Fruit fly (Drosophila melanogaster) whole organism, embryonic: ENCODE data around the gene Vps52.

Experiments used
- BtbVII ChIP-seq: fragments of 200-800 bp; sonication (Bioruptor generic); optimal IDR thresholded peaks from 3 replicates; lab custom pipeline; 2017; ENCODE audit warnings: missing biosample characterization, mild to moderate bottlenecking, missing genetic modification characterization
- CG12659 ChIP-seq: fragments of 200-800 bp; sonication (Bioruptor generic); optimal IDR thresholded peaks from 3 replicates; lab custom pipeline; 2017; ENCODE audit warnings: mild to moderate bottlenecking, missing biosample characterization, missing genetic modification reagents, missing genetic modification characterization
- CG12744 ChIP-seq: fragments of 200-800 bp; sonication (Bioruptor generic); optimal IDR thresholded peaks from 2 replicates; lab custom pipeline; 2016; ENCODE audit warnings: missing biosample characterization, missing genetic modification characterization
- CG12942 ChIP-seq: fragments of 200-800 bp; sonication (Bioruptor generic); optimal IDR thresholded peaks from 3 replicates; lab custom pipeline; 2016; ENCODE audit warnings: missing biosample characterization, missing genetic modification characterization
- CG13424 ChIP-seq: fragments of 200-800 bp; sonication (Bioruptor generic); optimal IDR thresholded peaks from 2 replicates; lab custom pipeline; 2019; ENCODE audit warnings: missing biosample characterization, mild to moderate bottlenecking, missing genetic modification characterization, moderate library complexity
- CG1602 ChIP-seq: fragments of 200-800 bp; sonication (Bioruptor generic); optimal IDR thresholded peaks from 3 replicates; lab custom pipeline; 2016; ENCODE audit warnings: missing biosample characterization, missing genetic modification characterization
- CG17829 ChIP-seq: fragments of 200-800 bp; optimal IDR thresholded peaks from 2 replicates; lab custom pipeline; 2019; ENCODE audit warnings: missing biosample characterization, mild to moderate bottlenecking, missing genetic modification characterization, moderate library complexity
- CG1832 ChIP-seq: fragments of 200-800 bp; sonication (Bioruptor generic); optimal IDR thresholded peaks from 2 replicates; lab custom pipeline; 2017; ENCODE audit warnings: missing biosample characterization, mild to moderate bottlenecking, missing genetic modification characterization, inconsistent platforms
- CG18619 ChIP-seq: fragments of 200-800 bp; sonication (Bioruptor generic); optimal IDR thresholded peaks from 3 replicates; lab custom pipeline; 2017; ENCODE audit warnings: missing biosample characterization, mild to moderate bottlenecking, missing genetic modification characterization
- CG2129 ChIP-seq: fragments of 200-800 bp; sonication (Bioruptor generic); IDR thresholded peaks from 2 replicates; pipeline ENCODE4 v1.3.6; 2022; ENCODE audit warnings: missing biosample characterization, missing genetic modification characterization; ENCODE audit not compliant: partially characterized antibody
- CG3407 ChIP-seq: fragments of 200-800 bp; sonication (Bioruptor generic); optimal IDR thresholded peaks from 2 replicates; lab custom pipeline; 2018; ENCODE audit warnings: missing biosample characterization, mild to moderate bottlenecking, missing genetic modification characterization
- CG4360 ChIP-seq: fragments of 200-800 bp; sonication (Bioruptor generic); IDR thresholded peaks from 2 replicates; pipeline ENCODE4 v1.3.6; 2022; ENCODE audit warnings: missing biosample characterization, missing genetic modification characterization
- CG4404 ChIP-seq: fragments of 200-800 bp; sonication (Bioruptor generic); IDR thresholded peaks from 2 replicates; pipeline ENCODE4 v1.3.6; 2022; ENCODE audit warnings: missing biosample characterization, missing genetic modification characterization
- CG4730 ChIP-seq: fragments of 200-800 bp; sonication (Bioruptor generic); IDR thresholded peaks from 2 replicates; pipeline ENCODE4 v1.3.6; 2022; ENCODE audit warnings: missing biosample characterization, missing genetic modification characterization
- CG4820 ChIP-seq: fragments of 200-800 bp; sonication (Bioruptor generic); optimal IDR thresholded peaks from 3 replicates; lab custom pipeline; 2016; ENCODE audit warnings: missing biosample characterization, missing genetic modification characterization
- CG5180 ChIP-seq: fragments of 200-800 bp; sonication (Bioruptor generic); optimal IDR thresholded peaks from 3 replicates; lab custom pipeline; 2017; ENCODE audit warnings: missing biosample characterization, missing genetic modification characterization, mild to moderate bottlenecking, moderate library complexity, missing genetic modification reagents
- CG6272 ChIP-seq: fragments of 200-800 bp; sonication (Bioruptor generic); IDR thresholded peaks from 2 replicates; pipeline ENCODE4 v1.3.6; 2022; ENCODE audit warnings: missing biosample characterization, missing genetic modification characterization
- CG8388 ChIP-seq: fragments of 200-800 bp; sonication (Bioruptor generic); optimal IDR thresholded peaks from 2 replicates; lab custom pipeline; 2019; ENCODE audit warnings: missing biosample characterization, mild to moderate bottlenecking, missing genetic modification characterization, moderate library complexity
- CG8478 ChIP-seq: fragments of >200 bp; optimal IDR thresholded peaks from 2 replicates; lab custom pipeline; 2018
- Deaf1 ChIP-seq: fragments of 200-800 bp; optimal IDR thresholded peaks from 3 replicates; lab custom pipeline; 2019; ENCODE audit warnings: missing biosample characterization, mild to moderate bottlenecking, missing genetic modification characterization, moderate library complexity
- Doc3 ChIP-seq: fragments of 200-800 bp; sonication (Bioruptor generic); IDR thresholded peaks from 3 replicates; pipeline ENCODE4 v1.3.6; 2022; ENCODE audit warnings: missing biosample characterization, missing genetic modification characterization; ENCODE audit not compliant: partially characterized antibody
- Dref ChIP-seq: fragments of 200-800 bp; sonication (Bioruptor generic); IDR thresholded peaks from 2 replicates; pipeline ENCODE4 v1.3.6; 2022; ENCODE audit warnings: missing biosample characterization, missing genetic modification characterization
- H15 ChIP-seq: fragments of 200-800 bp; sonication (Bioruptor generic); IDR thresholded peaks from 3 replicates; pipeline ENCODE4 v1.3.6; 2022; ENCODE audit warnings: missing biosample characterization, missing genetic modification characterization
- H2.0 ChIP-seq: fragments of 200-800 bp; sonication (Bioruptor generic); IDR thresholded peaks from 2 replicates; pipeline ENCODE4 v1.3.6; 2022; ENCODE audit warnings: missing biosample characterization, missing genetic modification characterization
- Hr3 ChIP-seq: fragments of 200-800 bp; sonication (Bioruptor generic); optimal IDR thresholded peaks from 3 replicates; lab custom pipeline; 2016; ENCODE audit warnings: missing biosample characterization, missing genetic modification characterization
- Hr39 ChIP-seq: fragments of >200 bp; optimal IDR thresholded peaks from 2 replicates; lab custom pipeline; 2017
- Lim3 ChIP-seq: fragments of 200-800 bp; sonication (Bioruptor generic); IDR thresholded peaks from 2 replicates; pipeline ENCODE4 v1.3.6; 2022; ENCODE audit warnings: missing biosample characterization, missing genetic modification characterization
- MBD-R2 ChIP-seq: fragments of 200-800 bp; sonication (Bioruptor generic); IDR thresholded peaks from 2 replicates; pipeline ENCODE4 v1.3.6; 2022; ENCODE audit warnings: missing biosample characterization, missing genetic modification characterization
- Nf-YA ChIP-seq: fragments of 200-800 bp; sonication (Bioruptor generic); IDR thresholded peaks from 2 replicates; pipeline ENCODE4 v1.3.6; 2022; ENCODE audit warnings: missing biosample characterization, missing genetic modification characterization
- Opbp ChIP-seq: fragments of 200-800 bp; sonication (Bioruptor generic); IDR thresholded peaks from 3 replicates; pipeline ENCODE4 v1.3.6; 2022; ENCODE audit warnings: missing biosample characterization, missing genetic modification characterization; ENCODE audit not compliant: partially characterized antibody
- Sry-δ ChIP-seq: fragments of 200-800 bp; sonication (Bioruptor generic); optimal IDR thresholded peaks from 2 replicates; lab custom pipeline; 2016; ENCODE audit warnings: missing biosample characterization, missing genetic modification characterization
- Usf ChIP-seq: fragments of 200-800 bp; sonication (Bioruptor generic); optimal IDR thresholded peaks from 2 replicates; lab custom pipeline; 2017; ENCODE audit warnings: missing genotype, missing biosample characterization, missing genetic modification characterization
- Xrp1 ChIP-seq: fragments of 200-800 bp; sonication (Bioruptor generic); IDR thresholded peaks from 2 replicates; pipeline ENCODE4 v1.3.6; 2022; ENCODE audit warnings: missing biosample characterization, missing genetic modification characterization
- YL-1 ChIP-seq: fragments of 200-800 bp; sonication (Bioruptor generic); optimal IDR thresholded peaks from 3 replicates; lab custom pipeline; 2017; ENCODE audit warnings: missing biosample characterization, mild to moderate bottlenecking, missing genetic modification characterization
- ab ChIP-seq: fragments of 200-800 bp; sonication (Bioruptor generic); optimal IDR thresholded peaks from 2 replicates; lab custom pipeline; 2016; ENCODE audit warnings: missing biosample characterization, missing genetic modification characterization
- amos ChIP-seq: fragments of 200-800 bp; sonication (Bioruptor generic); IDR thresholded peaks from 2 replicates; pipeline ENCODE4 v1.3.6; 2022; ENCODE audit warnings: missing biosample characterization, missing genetic modification characterization; ENCODE audit not compliant: partially characterized antibody
- crol ChIP-seq: fragments of 200-800 bp; sonication (Bioruptor generic); IDR thresholded peaks from 2 replicates; pipeline ENCODE4 v1.3.6; 2022; ENCODE audit warnings: missing biosample characterization, missing genetic modification characterization
- dati ChIP-seq: fragments of 200-800 bp; sonication (Bioruptor generic); IDR thresholded peaks from 2 replicates; pipeline ENCODE4 v1.3.6; 2022; ENCODE audit warnings: missing biosample characterization, missing genetic modification characterization
- disco-r ChIP-seq: fragments of 200-800 bp; sonication (Bioruptor generic); optimal IDR thresholded peaks from 2 replicates; lab custom pipeline; 2016; ENCODE audit warnings: missing biosample characterization, missing genetic modification characterization
- grau ChIP-seq: fragments of 200-800 bp; optimal IDR thresholded peaks from 3 replicates; lab custom pipeline; 2019; ENCODE audit warnings: missing biosample characterization, mild to moderate bottlenecking, missing genetic modification characterization, moderate library complexity
- grn ChIP-seq: fragments of 200-800 bp; sonication (Bioruptor generic); optimal IDR thresholded peaks from 3 replicates; lab custom pipeline; 2017; ENCODE audit warnings: missing biosample characterization, missing genetic modification characterization
- lbe ChIP-seq: fragments of 200-800 bp; sonication (Bioruptor generic); optimal IDR thresholded peaks from 2 replicates; lab custom pipeline; 2016; ENCODE audit warnings: missing biosample characterization, mild to moderate bottlenecking, missing genetic modification characterization
- nerfin-2 ChIP-seq: fragments of 200-800 bp; sonication (Bioruptor generic); IDR thresholded peaks from 2 replicates; pipeline ENCODE4 v1.3.6; 2022; ENCODE audit warnings: missing biosample characterization, missing genetic modification characterization; ENCODE audit not compliant: partially characterized antibody
- onecut ChIP-seq: fragments of 200-800 bp; sonication (Bioruptor generic); IDR thresholded peaks from 2 replicates; pipeline ENCODE4 v1.3.6; 2022; ENCODE audit warnings: missing biosample characterization, missing genetic modification characterization
- otp ChIP-seq: fragments of 200-800 bp; sonication (Bioruptor generic); IDR thresholded peaks from 3 replicates; pipeline ENCODE4, ENCODE4 v1.3.6; 2022; ENCODE audit warnings: missing biosample characterization, missing genetic modification characterization
- phol ChIP-seq: fragments of 200-800 bp; sonication (Bioruptor generic); optimal IDR thresholded peaks from 3 replicates; lab custom pipeline; 2018; ENCODE audit warnings: missing biosample characterization, mild to moderate bottlenecking, missing genetic modification characterization, moderate library complexity
- ranshi ChIP-seq: fragments of 200-800 bp; sonication (Bioruptor generic); IDR thresholded peaks from 2 replicates; pipeline ENCODE4 v1.3.6; 2022; ENCODE audit warnings: missing biosample characterization, missing genetic modification characterization
- repo ChIP-seq: fragments of 200-800 bp; sonication (Bioruptor generic); optimal IDR thresholded peaks from 2 replicates; lab custom pipeline; 2016; ENCODE audit warnings: missing biosample characterization, missing genetic modification characterization
- sima ChIP-seq: fragments of 200-800 bp; sonication (Bioruptor generic); optimal IDR thresholded peaks from 2 replicates; lab custom pipeline; 2016; ENCODE audit warnings: missing biosample characterization, missing genetic modification characterization
- slou ChIP-seq: fragments of 200-800 bp; sonication (Bioruptor generic); optimal IDR thresholded peaks from 3 replicates; lab custom pipeline; 2016; ENCODE audit warnings: missing biosample characterization, missing genetic modification characterization
- sna ChIP-seq: fragments of 200-800 bp; sonication (Bioruptor generic); IDR thresholded peaks from 2 replicates; pipeline ENCODE4 v1.3.6; 2022; ENCODE audit warnings: missing biosample characterization, missing genetic modification characterization; ENCODE audit not compliant: partially characterized antibody
- twi ChIP-seq: fragments of 200-800 bp; optimal IDR thresholded peaks from 2 replicates; lab custom pipeline; 2019; ENCODE audit warnings: missing biosample characterization, mild to moderate bottlenecking, missing genetic modification characterization, moderate library complexity
- unc-4 ChIP-seq: fragments of 200-800 bp; sonication (Bioruptor generic); IDR thresholded peaks from 2 replicates; pipeline ENCODE4 v1.3.6; 2022; ENCODE audit warnings: missing biosample characterization, missing genetic modification characterization; ENCODE audit not compliant: partially characterized antibody

Gene Vps52

DNA sequence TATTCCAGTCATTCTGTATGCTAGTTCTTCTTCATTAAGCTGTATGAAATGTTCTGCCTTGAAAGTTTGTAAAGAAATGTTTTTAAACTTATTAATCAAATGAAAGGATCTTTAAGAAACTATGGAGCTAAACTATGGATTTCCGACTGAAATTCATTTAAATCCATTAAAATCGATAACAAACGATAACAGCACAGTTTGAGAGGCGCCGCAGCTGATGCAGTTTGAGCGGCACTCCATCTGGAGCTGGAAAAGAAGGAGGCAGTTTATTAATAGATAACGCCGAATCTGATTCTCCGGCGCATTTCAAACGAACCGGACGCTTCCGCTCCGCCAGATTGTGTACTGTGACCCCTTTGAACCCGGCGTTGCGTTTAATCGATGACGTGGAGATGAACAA is 4.2 kb upstream of the Vps52 start, which contains the start of gene CG31915 (continued):
- TF ChIP-seq crol (GFP tag; lab: Robert Waterston, UW), result no peak
- no peak for TF ChIP-seq CG8388
- no peak for TF ChIP-seq CG13424 (tag; lab: Kevin White, UChicago)
- peak; percentile 8 for TF ChIP-seq twi (tag; lab: Kevin White, UChicago)
- no peak for TF ChIP-seq sima (GFP tag; lab: Kevin White, UChicago)
- TF ChIP-seq dati (GFP tag; lab: Robert Waterston, UW), result no peak
- TF ChIP-seq Opbp, result peak; percentile 75
- no peak for TF ChIP-seq CG8478 (lab: Kevin White, UChicago)
- TF ChIP-seq onecut (GFP tag; lab: Robert Waterston, UW), result no peak
- no peak for TF ChIP-seq CG6272
- no peak for TF ChIP-seq CG5180
- TF ChIP-seq Dref (GFP tag; lab: Robert Waterston, UW), result peak; percentile 92
- TF ChIP-seq grn (GFP tag; lab: Kevin White, UChicago), result no peak
- TF ChIP-seq Usf, result no peak
- peak; percentile 29 for TF ChIP-seq Sry-δ (GFP tag; lab: Kevin White, UChicago)
- TF ChIP-seq otp (GFP tag; lab: Robert Waterston, UW), result peak; percentile 91
- TF ChIP-seq CG4730, result no peak
- TF ChIP-seq lbe, result no peak
- no peak for TF ChIP-seq CG2129
- TF ChIP-seq sna (GFP tag; lab: Robert Waterston, UW), result 0 out of 2 replicates have a peak, but pooled peaks have one; percentile 39
- TF ChIP-seq CG17829, result peak; percentile 9
- no peak for TF ChIP-seq CG18619 (GFP tag; lab: Kevin White, UChicago)
- TF ChIP-seq CG1832 (GFP tag; lab: Kevin White, UChicago), result no peak
- no peak for TF ChIP-seq BtbVII (GFP tag; lab: Kevin White, UChicago)
- no peak for TF ChIP-seq CG12744 (GFP tag; lab: Kevin White, UChicago)
- TF ChIP-seq amos (GFP tag; lab: Robert Waterston, UW), result peak; percentile 61; the same call in 1 of the 2 replicates
- peak; percentile 53; the same call in 2 of the 3 replicates for TF ChIP-seq Doc3 (GFP tag; lab: Robert Waterston, UW)
- no peak for TF ChIP-seq CG3407
- peak; percentile 21 for TF ChIP-seq YL-1
- TF ChIP-seq MBD-R2 (GFP tag; lab: Robert Waterston, UW), result peak; percentile 82
- no peak for TF ChIP-seq Hr3
- TF ChIP-seq CG12659 (GFP tag; lab: Kevin White, UChicago), result no peak
- no peak for TF ChIP-seq H15 (GFP tag; lab: Robert Waterston, UW)
- TF ChIP-seq phol, result peak; percentile 7
- no peak for TF ChIP-seq slou
- TF ChIP-seq CG12942 (GFP tag; lab: Kevin White, UChicago), result no peak
- TF ChIP-seq Deaf1 (tag; lab: Kevin White, UChicago), result no peak
- no peak for TF ChIP-seq grau (tag; lab: Kevin White, UChicago)
- TF ChIP-seq Lim3 (GFP tag; lab: Robert Waterston, UW), result no peak
- peak; percentile 86 for TF ChIP-seq nerfin-2
- TF ChIP-seq H2.0 (GFP tag; lab: Robert Waterston, UW), result no peak
- TF ChIP-seq Nf-YA, result no peak
- TF ChIP-seq ranshi, result no peak
- no peak for TF ChIP-seq CG1602 (GFP tag; lab: Kevin White, UChicago)
- no peak for TF ChIP-seq CG4820 (GFP tag; lab: Kevin White, UChicago)
- peak; percentile 25; the same call in 1 of the 2 replicates for TF ChIP-seq unc-4 (GFP tag; lab: Robert Waterston, UW)
- no peak for TF ChIP-seq ab (GFP tag; lab: Kevin White, UChicago)
- no peak for TF ChIP-seq CG4404 (GFP tag; lab: Robert Waterston, UW)
- no peak for TF ChIP-seq disco-r (GFP tag; lab: Kevin White, UChicago)
- TF ChIP-seq CG4360 (GFP tag; lab: Robert Waterston, UW), result no peak
- TF ChIP-seq repo (GFP tag; lab: Kevin White, UChicago), result no peak
- no peak for TF ChIP-seq Xrp1 (GFP tag; lab: Robert Waterston, UW)
- TF ChIP-seq Hr39 (lab: Kevin White, UChicago), result no peak
